Fruit fly (Drosophila melanogaster) whole organism, adult: ENCODE results near the gene FoxK.

Source experiments
- CG11617 ChIP-seq: fragments of 200-800 bp; sonication (Bioruptor generic); optimal IDR thresholded peaks from 2 replicates; lab custom pipeline; 2017; ENCODE audit warnings: mild to moderate bottlenecking, missing biosample characterization, missing genetic modification reagents, missing genetic modification characterization
- CG12768 ChIP-seq: fragments of 200-800 bp; sonication (Bioruptor generic); optimal IDR thresholded peaks from 2 replicates; lab custom pipeline; 2017; ENCODE audit warnings: missing biosample characterization, missing genetic modification characterization, mild to moderate bottlenecking, moderate library complexity, missing genetic modification reagents
- CG14711 ChIP-seq: fragments of 200-800 bp; sonication (Bioruptor generic); optimal IDR thresholded peaks from 2 replicates; lab custom pipeline; 2018; ENCODE audit warnings: missing biosample characterization, mild to moderate bottlenecking, missing genetic modification characterization, moderate library complexity
- CG1620 ChIP-seq: fragments of 200-800 bp; sonication (Bioruptor generic); optimal IDR thresholded peaks from 2 replicates; lab custom pipeline; 2016; ENCODE audit warnings: missing biosample characterization, missing genetic modification characterization
- CG33017 ChIP-seq: fragments of 200-800 bp; sonication (Bioruptor generic); optimal IDR thresholded peaks from 2 replicates; lab custom pipeline; 2018; ENCODE audit warnings: missing biosample characterization, mild to moderate bottlenecking, missing genetic modification characterization, moderate library complexity
- CG7045 ChIP-seq: fragments of 200-800 bp; sonication (Bioruptor generic); optimal IDR thresholded peaks from 2 replicates; lab custom pipeline; 2017; ENCODE audit warnings: missing biosample characterization, mild to moderate bottlenecking, missing genetic modification characterization
- CG7101 ChIP-seq: fragments of 200-800 bp; sonication (Bioruptor generic); optimal IDR thresholded peaks from 2 replicates; lab custom pipeline; 2018; ENCODE audit warnings: missing biosample characterization, mild to moderate bottlenecking, missing genetic modification characterization, moderate library complexity
- Clk ChIP-seq: fragments of 200-800 bp; sonication (Bioruptor generic); optimal IDR thresholded peaks from 2 replicates; lab custom pipeline; 2017; ENCODE audit warnings: missing biosample characterization, missing genetic modification characterization
- Crg-1 ChIP-seq: fragments of 200-800 bp; sonication (Bioruptor generic); optimal IDR thresholded peaks from 2 replicates; lab custom pipeline; 2016; ENCODE audit warnings: missing biosample characterization, missing genetic modification characterization
- Mnt ChIP-seq: fragments of 200-800 bp; sonication (Bioruptor generic); optimal IDR thresholded peaks from 2 replicates; lab custom pipeline; 2016; ENCODE audit warnings: missing biosample characterization, mild to moderate bottlenecking, missing genetic modification characterization
- bab1 ChIP-seq: fragments of 200-800 bp; sonication (Bioruptor generic); optimal IDR thresholded peaks from 3 replicates; lab custom pipeline; 2019; ENCODE audit warnings: missing biosample characterization, mild to moderate bottlenecking, missing genetic modification characterization, moderate library complexity
- cnc ChIP-seq, 2 experiments: fragments of >200 bp; optimal IDR thresholded peaks; 2 replicates each; lab custom pipeline; 2017
- kay ChIP-seq: fragments of 200-800 bp; sonication (Bioruptor generic); peaks from one replicate; lab custom pipeline; 2016; ENCODE audit warnings: missing biosample characterization, missing genetic modification characterization, borderline replicate concordance

- no peak for TF ChIP-seq bab1 (GFP tag; lab: Kevin White, UChicago)
- no peak for TF ChIP-seq kay (GFP tag; lab: Kevin White, UChicago)
- no peak for TF ChIP-seq CG14711
- TF ChIP-seq CG12768 = no peak
- TF ChIP-seq CG7101 (tag; lab: Kevin White, UChicago) = no peak
- no peak for TF ChIP-seq CG7045
- TF ChIP-seq CG1620 = no peak
- TF ChIP-seq Crg-1 = no peak
- TF ChIP-seq CG11617 (GFP tag; lab: Kevin White, UChicago) = no peak
- no peak for TF ChIP-seq cnc (optimal IDR thresholded peaks at IDR 0.05; lab: Kevin White, UChicago)
- TF ChIP-seq Mnt = peak; percentile 29
- no peak for TF ChIP-seq Clk (GFP tag; lab: Kevin White, UChicago)
- no peak for TF ChIP-seq CG33017 (tag; lab: Kevin White, UChicago)
Measured at dm6 chr3L:11069764-11070163, 50.8 kb downstream of the FoxK start, which contains the start of gene CG6310.
